Worm (Caenorhabditis elegans): Measurements from ENCODE around the gene sos-1.

DNA sequence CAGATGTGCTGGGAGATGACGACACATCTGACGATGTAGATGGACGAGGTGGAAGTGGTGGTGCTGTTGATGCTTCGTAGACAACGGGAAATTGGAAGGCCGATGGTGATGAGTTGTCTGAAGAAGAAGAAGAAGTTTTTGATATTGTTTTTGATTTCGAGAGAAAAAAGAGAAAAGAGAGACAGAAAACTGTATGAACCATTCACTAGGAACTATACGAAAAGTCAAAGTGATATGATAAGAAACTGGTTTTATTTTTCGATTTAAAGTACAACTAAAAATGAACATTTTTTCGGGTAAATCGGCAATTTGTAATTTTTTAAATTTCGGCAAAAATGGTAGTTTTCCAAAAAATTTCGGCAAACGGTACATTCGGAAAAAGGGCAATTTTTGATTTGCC, 30.4 kb downstream of the sos-1 start:
- no peak for TF ChIP-seq pes-1 (GFP tag; IDR thresholded peaks at IDR 0.05)
- TF ChIP-seq ceh-13 (GFP tag; optimal IDR thresholded peaks at IDR 0.05) = no peak
- no peak for TF ChIP-seq ama-1 (optimal IDR thresholded peaks at IDR 0.05)
- no peak for TF ChIP-seq ets-7 (tag; optimal IDR thresholded peaks at IDR 0.05)
- no peak for TF ChIP-seq aly-1 (tag; optimal IDR thresholded peaks at IDR 0.05)

All from whole organism, early embryonic.